Worm (Caenorhabditis elegans): ENCODE data around the gene cnc-7.

- TF ChIP-seq nhr-67 (tag; optimal IDR thresholded peaks at IDR 0.05) (no peak), tbx-2 (tag; optimal IDR thresholded peaks at IDR 0.05) (no peak), ZK546.5 (tag; optimal IDR thresholded peaks at IDR 0.05) (no peak), lin-39 (tag; optimal IDR thresholded peaks at IDR 0.05) (no peak), nhr-237 (tag; optimal IDR thresholded peaks at IDR 0.05) (no peak), ztf-4 (tag; optimal IDR thresholded peaks at IDR 0.05) (no peak), snpc-4 (tag; optimal IDR thresholded peaks at IDR 0.05) (no peak), unc-62 (GFP tag; optimal IDR thresholded peaks at IDR 0.05) (no peak), ztf-11 (tag; optimal IDR thresholded peaks at IDR 0.05) (no peak), aly-2 (tag; optimal IDR thresholded peaks at IDR 0.05) (no peak)
Observed at ce11 chrV:20374484-20374883, 19.4 kb upstream of the cnc-7 start.

Measured in whole organism, L3 larva.